3 fruit fly cellular contexts compared by ENCODE assay signal in the genomic region with DNA sequence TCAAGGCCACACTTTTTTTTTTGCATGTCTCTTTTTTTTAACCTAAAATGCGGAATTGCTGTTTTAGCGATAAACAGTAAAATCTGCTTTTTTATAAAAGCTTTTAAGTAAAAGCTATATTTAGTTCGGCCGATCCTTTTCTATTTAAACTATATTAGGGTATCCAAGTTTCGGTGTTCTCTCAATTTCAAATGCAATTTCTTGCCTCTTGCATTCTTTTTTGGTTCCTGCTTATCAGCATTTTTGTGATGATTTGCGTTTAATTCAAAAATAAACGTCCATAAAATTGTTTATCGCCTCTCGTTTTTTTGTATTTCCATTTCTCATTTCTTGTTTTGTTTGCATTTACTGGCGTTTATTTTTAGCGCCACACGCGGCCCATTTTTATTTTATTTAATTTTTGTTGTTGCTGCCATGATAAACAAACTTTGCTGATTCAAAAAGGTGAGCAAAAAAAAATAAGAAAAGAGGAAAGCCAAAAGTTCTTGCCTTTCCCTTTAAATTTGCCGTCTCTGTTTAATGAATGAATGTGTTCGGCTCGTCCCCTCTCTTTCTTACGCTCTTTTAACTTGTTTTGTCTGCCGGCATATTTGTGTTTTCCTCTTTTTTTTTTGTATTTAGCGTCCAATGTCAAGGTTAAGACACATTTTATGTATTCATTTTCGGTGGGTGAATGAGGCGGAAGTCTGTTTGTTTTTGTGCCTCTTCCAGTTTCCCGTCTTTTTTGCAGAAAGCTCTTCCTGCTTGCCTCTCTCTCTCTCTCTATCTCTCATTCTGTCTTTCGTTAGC.
TF ChIP-seq lines count a peak whose summit lies in the region.

No protein-coding gene starts in this region.

TF ChIP-seq in whole organism, embryonic, 481 proteins besides CTCF, POLR2A, EP300 and RAD21 (continued from another document):
- TF ChIP-seq Myb (GFP tag; optimal IDR thresholded peaks at IDR 0.05; lab: Kevin White, UChicago), result peak; percentile 7
- peak; percentile 72 for TF ChIP-seq corto (GFP tag; optimal IDR thresholded peaks at IDR 0.05; lab: Kevin White, UChicago)
- TF ChIP-seq CG32767 (GFP tag; IDR thresholded peaks at IDR 0.05; lab: Robert Waterston, UW), result peak; percentile 51; the same call in 1 of the 2 replicates
- no peak for TF ChIP-seq CG17912 (GFP tag; optimal IDR thresholded peaks at IDR 0.05; lab: Kevin White, UChicago)
- no peak for TF ChIP-seq Fer1 (GFP tag; optimal IDR thresholded peaks at IDR 0.05; lab: Kevin White, UChicago)

TF ChIP-seq in whole organism, prepupa, 60 proteins besides CTCF, POLR2A, EP300 and RAD21 (continued from another document):
- peak; percentile 57 for TF ChIP-seq Sox14 (GFP tag; optimal IDR thresholded peaks at IDR 0.05; lab: Kevin White, UChicago)
- TF ChIP-seq Eip93F (GFP tag; optimal IDR thresholded peaks at IDR 0.05; lab: Kevin White, UChicago), result no peak
- TF ChIP-seq achi (GFP tag; optimal IDR thresholded peaks at IDR 0.05; lab: Kevin White, UChicago), result no peak
- TF ChIP-seq CG3919 (GFP tag; optimal IDR thresholded peaks at IDR 0.05; lab: Kevin White, UChicago), result peak; percentile 18
- TF ChIP-seq CG6792 (GFP tag; optimal IDR thresholded peaks at IDR 0.05; lab: Kevin White, UChicago), result peak; percentile 43
- peak; percentile 48 for TF ChIP-seq Blimp-1 (GFP tag; optimal IDR thresholded peaks at IDR 0.05; lab: Kevin White, UChicago)
- peak; percentile 23 for TF ChIP-seq CG11902 (GFP tag; optimal IDR thresholded peaks at IDR 0.05; lab: Kevin White, UChicago)
- TF ChIP-seq Hr39 (GFP tag; optimal IDR thresholded peaks at IDR 0.05; lab: Kevin White, UChicago), result peak; percentile 86
- peak; percentile 58 for TF ChIP-seq Sox102F (GFP tag; optimal IDR thresholded peaks at IDR 0.05; lab: Kevin White, UChicago)
- peak; percentile 66 for TF ChIP-seq Ets21C (GFP tag; optimal IDR thresholded peaks at IDR 0.05; lab: Kevin White, UChicago)
- peak; percentile 21 for TF ChIP-seq CG34406 (GFP tag; optimal IDR thresholded peaks at IDR 0.05; lab: Kevin White, UChicago)
- no peak for TF ChIP-seq Lpt (GFP tag; optimal IDR thresholded peaks at IDR 0.05; lab: Kevin White, UChicago)
- TF ChIP-seq dsx (GFP tag; optimal IDR thresholded peaks at IDR 0.05; lab: Kevin White, UChicago; ENCODE audit: poor library complexity, severe bottlenecking), result peak; percentile 25
- TF ChIP-seq acj6 (GFP tag; optimal IDR thresholded peaks at IDR 0.05; lab: Kevin White, UChicago), result peak; percentile 37
- TF ChIP-seq pdm3 (GFP tag; optimal IDR thresholded peaks at IDR 0.05; lab: Kevin White, UChicago), result peak; percentile 56
- TF ChIP-seq eg (GFP tag; IDR thresholded peaks at IDR 0.05; lab: Robert Waterston, UW), result no peak
- TF ChIP-seq CG31627 (GFP tag; optimal IDR thresholded peaks at IDR 0.05; lab: Kevin White, UChicago), result peak; percentile 84
- peak; percentile 87 for TF ChIP-seq vri (GFP tag; optimal IDR thresholded peaks at IDR 0.05; lab: Kevin White, UChicago)
- TF ChIP-seq svp (GFP tag; lab: Kevin White, UChicago), result peak; percentile 93
- no peak for TF ChIP-seq Ets96B (tag; optimal IDR thresholded peaks at IDR 0.05; lab: Kevin White, UChicago)

TF ChIP-seq in whole organism, wandering third instar larva, 38 proteins besides CTCF, POLR2A, EP300 and RAD21 (continued from another document):
- TF ChIP-seq CG32264 (GFP tag; optimal IDR thresholded peaks at IDR 0.05; lab: Kevin White, UChicago), result peak; percentile 62
- TF ChIP-seq Hr83 (GFP tag; optimal IDR thresholded peaks at IDR 0.05; lab: Kevin White, UChicago; ENCODE audit: poor library complexity, severe bottlenecking), result no peak
- peak; percentile 33 to 85 for TF ChIP-seq foxo (GFP tag; optimal IDR thresholded peaks at IDR 0.05; lab: Kevin White, UChicago)
- peak; percentile 80 for TF ChIP-seq OdsH (GFP tag; optimal IDR thresholded peaks at IDR 0.05; lab: Kevin White, UChicago)
